Fruit fly (Drosophila melanogaster): ENCODE data around the gene baz.
A peak's percentile ranks its signal among the peaks of the same experiment; 100 is the strongest.

DNA sequence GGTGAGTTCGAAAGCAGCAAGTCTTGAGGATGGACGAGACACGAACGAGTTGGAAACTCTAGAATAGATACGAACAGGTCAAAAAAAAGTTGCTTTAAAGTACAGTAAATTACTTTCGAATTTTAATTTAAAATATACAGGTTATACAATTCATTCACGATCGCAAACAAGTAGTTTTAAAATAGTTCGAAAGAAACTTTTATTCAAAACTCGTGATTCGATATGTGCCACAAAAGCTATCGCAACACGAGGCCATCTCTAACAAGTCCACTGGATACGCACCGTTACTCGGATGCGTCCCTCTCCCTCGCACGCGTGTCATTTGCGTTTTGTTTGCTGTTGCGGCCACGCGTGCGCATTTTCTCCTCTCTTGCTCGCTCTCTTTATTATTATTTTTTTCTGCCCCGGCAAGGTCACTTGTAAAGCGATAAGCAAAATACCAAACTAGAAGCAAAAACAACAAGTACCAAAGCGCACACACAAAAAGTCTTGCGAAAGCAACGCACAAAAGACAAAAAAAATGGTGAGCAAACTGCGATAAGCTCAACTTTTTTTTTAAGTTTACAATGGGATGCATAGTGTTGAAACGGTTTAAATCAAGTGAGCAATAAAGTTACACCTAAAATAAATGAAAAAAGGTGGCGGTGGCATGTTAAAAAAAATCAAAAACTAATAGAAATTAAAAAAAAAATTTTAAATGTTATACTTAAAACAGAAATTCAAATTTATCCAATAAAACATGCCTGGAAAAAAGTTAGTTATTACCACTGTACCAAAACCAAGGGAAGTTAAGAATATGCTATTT lies 34.6 kb upstream of the baz start:
- TF ChIP-seq achi (GFP tag; optimal IDR thresholded peaks at IDR 0.05) (no peak), CG16779 (tag; optimal IDR thresholded peaks at IDR 0.05) (peak; percentile 41), Lpt (GFP tag; optimal IDR thresholded peaks at IDR 0.05) (no peak)

Measured in whole organism, prepupa.